Worm (Caenorhabditis elegans): ENCODE measurements around the gene Y53C12B.7.

The Y53C12B.7 gene

ce11 chrII:9764696-9765095 lies 11.7 kb upstream of the Y53C12B.7 start:
- TF ChIP-seq egl-27 (tag; optimal IDR thresholded peaks at IDR 0.05) (no peak), jun-1 (tag; optimal IDR thresholded peaks at IDR 0.05) (no peak), efl-1 (optimal IDR thresholded peaks at IDR 0.05) (no peak), efl-1 (GFP tag; optimal IDR thresholded peaks at IDR 0.05 in 1 of 2) (peak in 1 of 2 experiments; percentile 80)

- TF ChIP-seq zip-4 (GFP tag; optimal IDR thresholded peaks at IDR 0.05) (no peak), efl-1 (optimal IDR thresholded peaks at IDR 0.05) (no peak), efl-1 (GFP tag; optimal IDR thresholded peaks at IDR 0.05 in 1 of 2) (peak in 1 of 2 experiments; percentile 63), mdl-1 (tag; optimal IDR thresholded peaks at IDR 0.05) (no peak), ceh-63 (GFP tag; optimal IDR thresholded peaks at IDR 0.05) (no peak), xbp-1 (tag; optimal IDR thresholded peaks at IDR 0.05) (peak; percentile 49), nhr-71 (tag; optimal IDR thresholded peaks at IDR 0.05) (peak; percentile 1), elt-2 (tag; optimal IDR thresholded peaks at IDR 0.05) (no peak), fkh-8 (tag; optimal IDR thresholded peaks at IDR 0.05) (peak; percentile 13)
Observed at ce11 chrII:9759382-9759781, 6.4 kb upstream of the Y53C12B.7 start.

DNA sequence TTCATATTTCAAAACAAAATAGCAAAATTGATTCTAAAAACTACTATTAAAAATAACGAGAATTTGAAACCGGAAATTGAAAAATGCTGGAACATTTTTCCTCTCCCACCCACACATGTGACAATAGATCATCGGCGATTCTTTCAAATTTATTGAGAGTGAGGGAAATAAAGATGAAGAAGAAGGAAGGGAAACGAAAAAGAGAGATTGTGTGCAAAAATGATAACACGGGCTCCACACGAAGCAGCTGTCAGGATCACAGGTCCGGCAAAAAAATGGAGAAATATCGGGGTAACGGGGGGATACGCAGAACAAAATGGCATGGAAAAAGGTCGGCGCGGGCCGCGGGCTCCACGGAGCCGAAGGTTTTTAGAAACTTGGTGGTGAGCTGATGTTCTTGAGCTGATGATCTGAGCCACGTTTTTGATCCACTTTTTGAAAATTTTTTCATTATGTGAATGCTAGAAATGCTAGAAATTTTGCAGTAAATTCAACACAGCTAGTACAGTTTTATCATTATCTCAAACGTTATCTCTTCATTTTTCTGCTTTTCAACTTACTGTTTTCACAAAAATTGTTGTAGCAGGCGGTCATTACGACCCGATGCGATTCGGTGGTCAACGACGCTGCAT lies 4.7 kb upstream of the Y53C12B.7 start, which contains the start of gene shk-1:
TSS of gene shk-1 (plus strand) at position 582 of the 632 bp plus-strand sequence.
- TF ChIP-seq lin-15B (tag; optimal IDR thresholded peaks at IDR 0.05) (no peak), zip-4 (GFP tag; optimal IDR thresholded peaks at IDR 0.05) (no peak), efl-1 (optimal IDR thresholded peaks at IDR 0.05) (no peak), efl-1 (GFP tag; optimal IDR thresholded peaks at IDR 0.05 in 1 of 2) (peak in 1 of 2 experiments; percentile 14), lin-35 (GFP tag; optimal IDR thresholded peaks at IDR 0.05) (no peak), jun-1 (tag; optimal IDR thresholded peaks at IDR 0.05) (no peak), lin-14 (GFP tag; optimal IDR thresholded peaks at IDR 0.05) (peak; percentile 88), vab-15 (tag; optimal IDR thresholded peaks at IDR 0.05) (no peak), nhr-77 (tag; optimal IDR thresholded peaks at IDR 0.05) (no peak), egl-13 (tag; optimal IDR thresholded peaks at IDR 0.05) (no peak), ceh-90 (tag; optimal IDR thresholded peaks at IDR 0.05) (no peak), mef-2 (tag; optimal IDR thresholded peaks at IDR 0.05) (no peak), C16A3.4 (tag; optimal IDR thresholded peaks at IDR 0.05) (no peak), nhr-20 (tag; optimal IDR thresholded peaks at IDR 0.05) (peak; percentile 21), nhr-11 (tag; optimal IDR thresholded peaks at IDR 0.05) (peak; percentile 14), nhr-19 (GFP tag; conservative IDR thresholded peaks at IDR 0.05) (peak; percentile 17; the same call in 1 of the 2 replicates), snu-23 (GFP tag; optimal IDR thresholded peaks at IDR 0.05) (peak; percentile 27), nhr-71 (tag; optimal IDR thresholded peaks at IDR 0.05) (peak; percentile 71), pag-3 (tag; optimal IDR thresholded peaks at IDR 0.05; ENCODE audit: borderline replicate concordance, insufficient read depth) (peak; percentile 72), sup-37 (GFP tag; optimal IDR thresholded peaks at IDR 0.05) (no peak), swsn-7 (tag; optimal IDR thresholded peaks at IDR 0.05) (peak; percentile 16), rnt-1 (tag; optimal IDR thresholded peaks at IDR 0.05) (peak; percentile 77), unc-86 (tag; optimal IDR thresholded peaks at IDR 0.05) (no peak), lsy-2 (tag; optimal IDR thresholded peaks at IDR 0.05) (peak in 1 of 2 experiments; percentile 47)

DNA sequence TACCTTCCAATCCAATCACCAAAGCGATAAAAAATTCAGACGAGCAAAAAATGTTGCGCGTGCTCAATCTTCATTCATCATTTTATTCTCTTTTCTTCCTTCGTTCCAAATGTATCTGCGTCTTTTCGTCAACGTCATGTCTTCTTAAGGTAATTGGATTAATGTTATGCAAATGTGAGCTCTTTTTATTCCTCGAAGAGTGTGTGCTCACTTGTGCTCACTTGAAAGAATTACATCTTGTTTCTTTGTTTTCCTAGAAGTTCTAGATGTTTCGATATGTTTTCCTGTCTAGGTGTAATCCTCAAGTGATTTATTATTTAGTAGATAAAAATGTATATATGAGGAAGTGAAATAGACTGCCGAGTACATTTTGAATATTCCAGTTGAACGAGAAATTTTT lies 2.4 kb upstream of the Y53C12B.7 start:
- no peak for TF ChIP-seq lin-35 (GFP tag; optimal IDR thresholded peaks at IDR 0.05)
- TF ChIP-seq lsy-2 (tag; optimal IDR thresholded peaks at IDR 0.05), result no peak
- no peak for TF ChIP-seq snpc-4 (tag; optimal IDR thresholded peaks at IDR 0.05)
- peak; percentile 64 for TF ChIP-seq unc-86 (tag; optimal IDR thresholded peaks at IDR 0.05)
- TF ChIP-seq aha-1 (tag; optimal IDR thresholded peaks at IDR 0.05), result no peak
- TF ChIP-seq egl-13 (tag; optimal IDR thresholded peaks at IDR 0.05), result peak; percentile 19
- no peak for TF ChIP-seq ets-5 (GFP tag; IDR thresholded peaks at IDR 0.05)
- no peak for TF ChIP-seq irx-1 (tag; optimal IDR thresholded peaks at IDR 0.05)
- TF ChIP-seq swsn-7 (tag; optimal IDR thresholded peaks at IDR 0.05), result no peak
- TF ChIP-seq lin-14 (GFP tag; optimal IDR thresholded peaks at IDR 0.05), result peak; percentile 41
- TF ChIP-seq dsc-1 (tag; optimal IDR thresholded peaks at IDR 0.05), result peak; percentile 92
- TF ChIP-seq mdl-1 (tag; optimal IDR thresholded peaks at IDR 0.05), result no peak
- TF ChIP-seq nhr-84 (tag; optimal IDR thresholded peaks at IDR 0.05), result no peak
- TF ChIP-seq nhr-85 (tag), result no peak
- TF ChIP-seq nhr-71 (tag; optimal IDR thresholded peaks at IDR 0.05), result peak; percentile 35
- TF ChIP-seq ceh-88 (GFP tag; IDR thresholded peaks at IDR 0.05), result no peak
- peak; percentile 11 for TF ChIP-seq nhr-47 (tag; optimal IDR thresholded peaks at IDR 0.05)
- TF ChIP-seq nhr-76 (tag; optimal IDR thresholded peaks at IDR 0.05), result no peak

Data from whole organism, L1 larva.